Fruit fly (Drosophila melanogaster) whole organism, embryonic: ENCODE data around the gene ago.

Experiments used
- ATbp ChIP-seq: fragments of 200-800 bp; sonication (Bioruptor generic); optimal IDR thresholded peaks from 2 replicates; lab custom pipeline; 2017; ENCODE audit warnings: missing biosample characterization, mild to moderate bottlenecking, missing genetic modification characterization, missing genetic modification reagents
- CG10431 ChIP-seq: fragments of 200-800 bp; sonication (Bioruptor generic); optimal IDR thresholded peaks from 3 replicates; lab custom pipeline; 2018; ENCODE audit warnings: missing biosample characterization, mild to moderate bottlenecking, missing genetic modification characterization
- CG10959 ChIP-seq: fragments of 200-800 bp; sonication (Bioruptor generic); IDR thresholded peaks from 2 replicates; pipeline ENCODE4 v1.3.6; 2022; ENCODE audit warnings: missing biosample characterization, missing genetic modification characterization
- CG11695 ChIP-seq: fragments of 200-800 bp; sonication (Bioruptor generic); IDR thresholded peaks from 3 replicates; pipeline ENCODE4 v1.3.6; 2022; ENCODE audit warnings: missing biosample characterization, missing genetic modification characterization
- CG1233 ChIP-seq: fragments of 200-800 bp; sonication (Bioruptor generic); optimal IDR thresholded peaks from 4 replicates; lab custom pipeline; 2018; ENCODE audit warnings: missing biosample characterization, mild to moderate bottlenecking, missing genetic modification characterization
- CG12391 ChIP-seq: fragments of 200-800 bp; sonication (Bioruptor generic); optimal IDR thresholded peaks from 3 replicates; lab custom pipeline; 2018; ENCODE audit warnings: missing biosample characterization, mild to moderate bottlenecking, missing genetic modification characterization, moderate library complexity
- CG14860 ChIP-seq: fragments of 200-800 bp; sonication (Bioruptor generic); IDR thresholded peaks from 3 replicates; pipeline ENCODE4 v1.3.6; 2022; ENCODE audit warnings: missing biosample characterization, missing genetic modification characterization; ENCODE audit not compliant: partially characterized antibody
- CG15696 ChIP-seq: fragments of 200-800 bp; sonication (Bioruptor generic); optimal IDR thresholded peaks from 2 replicates; lab custom pipeline; 2019; ENCODE audit warnings: missing biosample characterization, mild to moderate bottlenecking, missing genetic modification characterization, moderate library complexity
- CG2199 ChIP-seq: fragments of 200-800 bp; sonication (Bioruptor generic); IDR thresholded peaks from 3 replicates; pipeline ENCODE4 v1.3.6; 2022; ENCODE audit warnings: missing biosample characterization, missing genetic modification characterization
- CG31365 ChIP-seq: fragments of 200-800 bp; sonication (Bioruptor generic); optimal IDR thresholded peaks from 2 replicates; lab custom pipeline; 2018; ENCODE audit warnings: missing biosample characterization, mild to moderate bottlenecking, missing genetic modification characterization
- CG31388 ChIP-seq: fragments of 200-800 bp; sonication (Bioruptor generic); optimal IDR thresholded peaks from 2 replicates; lab custom pipeline; 2016; ENCODE audit warnings: missing biosample characterization, missing genetic modification characterization
- CG3281 ChIP-seq: fragments of 200-800 bp; sonication (Bioruptor generic); optimal IDR thresholded peaks from 3 replicates; lab custom pipeline; 2017; ENCODE audit warnings: missing biosample characterization, mild to moderate bottlenecking, missing genetic modification characterization
- CG34422 ChIP-seq: fragments of 200-800 bp; sonication (Bioruptor generic); IDR thresholded peaks from 3 replicates; pipeline ENCODE4 v1.3.6; 2022; ENCODE audit warnings: missing biosample characterization, missing genetic modification characterization
- CG3726 ChIP-seq: fragments of 200-800 bp; sonication (Bioruptor generic); IDR thresholded peaks from 3 replicates; pipeline ENCODE4, ENCODE4 v1.3.6; 2022; ENCODE audit warnings: missing biosample characterization, missing genetic modification characterization
- CG4617 ChIP-seq: fragments of 200-800 bp; sonication (Bioruptor generic); optimal IDR thresholded peaks from 3 replicates; lab custom pipeline; 2016; ENCODE audit warnings: missing biosample characterization, missing genetic modification characterization, borderline replicate concordance
- CG6813 ChIP-seq: fragments of 200-800 bp; sonication (Bioruptor generic); optimal IDR thresholded peaks from 2 replicates; lab custom pipeline; 2017; ENCODE audit warnings: missing biosample characterization, missing genetic modification characterization, mild to moderate bottlenecking, moderate library complexity, missing genetic modification reagents
- CG7928 ChIP-seq: fragments of 200-800 bp; sonication (Bioruptor generic); optimal IDR thresholded peaks from 2 replicates; lab custom pipeline; 2017; ENCODE audit warnings: missing biosample characterization, mild to moderate bottlenecking, missing genetic modification characterization
- CG9727 ChIP-seq: fragments of 200-800 bp; sonication (Bioruptor generic); optimal IDR thresholded peaks from 3 replicates; lab custom pipeline; 2017; ENCODE audit warnings: missing biosample characterization, mild to moderate bottlenecking, missing genetic modification characterization
- Chrac-16 ChIP-seq: fragments of 200-800 bp; sonication (Bioruptor generic); optimal IDR thresholded peaks from 3 replicates; lab custom pipeline; 2016; ENCODE audit warnings: missing biosample characterization, missing genetic modification characterization
- D ChIP-seq, 2 experiments: fragments of 200-800 bp in 1 of 2; fragments of >200 bp in 1 of 2; sonication (Bioruptor generic) in 1 of 2; optimal IDR thresholded peaks; 2 replicates in 1 of 2; 3 replicates in 1 of 2; lab custom pipeline; 2017; ENCODE audit warnings: mild to moderate bottlenecking in 1 of 2, missing biosample characterization in 1 of 2, missing genetic modification characterization in 1 of 2, missing genetic modification reagents in 1 of 2
- D19A ChIP-seq: fragments of 200-800 bp; optimal IDR thresholded peaks from 3 replicates; lab custom pipeline; 2019; ENCODE audit warnings: missing biosample characterization, mild to moderate bottlenecking, missing genetic modification characterization, moderate library complexity
- Dfd ChIP-seq, 2 experiments: fragments of >200 bp; optimal IDR thresholded peaks; 2 replicates each; lab custom pipeline; 2017; ENCODE audit warnings: missing biosample characterization in 2 of 2, missing genetic modification characterization in 2 of 2
- Doc3 ChIP-seq: fragments of 200-800 bp; sonication (Bioruptor generic); IDR thresholded peaks from 3 replicates; pipeline ENCODE4 v1.3.6; 2022; ENCODE audit warnings: missing biosample characterization, missing genetic modification characterization; ENCODE audit not compliant: partially characterized antibody
- Gsc ChIP-seq: fragments of 200-800 bp; sonication (Bioruptor generic); IDR thresholded peaks from 2 replicates; pipeline ENCODE4 v1.3.6; 2022; ENCODE audit warnings: missing biosample characterization, missing genetic modification characterization
- Hey ChIP-seq: fragments of 200-800 bp; sonication (Bioruptor generic); optimal IDR thresholded peaks from 3 replicates; lab custom pipeline; 2018; ENCODE audit warnings: missing biosample characterization, mild to moderate bottlenecking, missing genetic modification characterization
- HmgZ ChIP-seq: fragments of 200-800 bp; sonication (Bioruptor generic); optimal IDR thresholded peaks from 2 replicates; lab custom pipeline; 2018; ENCODE audit warnings: missing biosample characterization, mild to moderate bottlenecking, missing genetic modification characterization
- Hmx ChIP-seq: fragments of 200-800 bp; sonication (Bioruptor generic); optimal IDR thresholded peaks from 2 replicates; lab custom pipeline; 2016; ENCODE audit warnings: missing biosample characterization, missing genetic modification characterization
- Oaz ChIP-seq: fragments of 200-800 bp; sonication (Bioruptor generic); IDR thresholded peaks from 2 replicates; pipeline ENCODE4 v1.3.6; 2022; ENCODE audit warnings: missing biosample characterization, missing genetic modification characterization
- Scr ChIP-seq: fragments of 200-800 bp; sonication (Bioruptor generic); IDR thresholded peaks from 2 replicates; pipeline ENCODE4 v1.3.6; 2022; ENCODE audit warnings: missing biosample characterization, missing genetic modification characterization; ENCODE audit not compliant: partially characterized antibody
- Side ChIP-seq: fragments of 200-800 bp; sonication (Bioruptor generic); optimal IDR thresholded peaks from 2 replicates; lab custom pipeline; 2016; ENCODE audit warnings: missing biosample characterization, missing genetic modification characterization
- Usf ChIP-seq: fragments of 200-800 bp; sonication (Bioruptor generic); optimal IDR thresholded peaks from 2 replicates; lab custom pipeline; 2017; ENCODE audit warnings: missing genotype, missing biosample characterization, missing genetic modification characterization
- Xbp1 ChIP-seq: fragments of 200-800 bp; sonication (Bioruptor generic); optimal IDR thresholded peaks from 3 replicates; lab custom pipeline; 2016; ENCODE audit warnings: missing biosample characterization, mild to moderate bottlenecking, missing genetic modification characterization
- ash1 ChIP-seq: fragments of 200-800 bp; sonication (Bioruptor generic); optimal IDR thresholded peaks from 2 replicates; lab custom pipeline; 2018; ENCODE audit warnings: missing biosample characterization, mild to moderate bottlenecking, missing genetic modification characterization
- bigmax ChIP-seq: fragments of 200-800 bp; sonication (Bioruptor generic); optimal IDR thresholded peaks from 2 replicates; lab custom pipeline; 2018; ENCODE audit warnings: missing biosample characterization, mild to moderate bottlenecking, missing genetic modification characterization
- chif ChIP-seq, 2 experiments: fragments of 200-800 bp; sonication (Bioruptor generic); optimal IDR thresholded peaks; 3 replicates each; lab custom pipeline; 2016; ENCODE audit warnings: missing biosample characterization in 2 of 2, missing genetic modification characterization in 2 of 2
- disco-r ChIP-seq: fragments of 200-800 bp; sonication (Bioruptor generic); optimal IDR thresholded peaks from 2 replicates; lab custom pipeline; 2016; ENCODE audit warnings: missing biosample characterization, missing genetic modification characterization
- ewg ChIP-seq: fragments of 200-800 bp; sonication (Bioruptor generic); optimal IDR thresholded peaks from 3 replicates; lab custom pipeline; 2017; ENCODE audit warnings: mild to moderate bottlenecking, missing biosample characterization, missing genetic modification reagents, missing genetic modification characterization
- exex ChIP-seq: fragments of 200-800 bp; sonication (Bioruptor generic); optimal IDR thresholded peaks from 4 replicates; lab custom pipeline; 2018; ENCODE audit warnings: missing biosample characterization, mild to moderate bottlenecking, missing genetic modification characterization, moderate library complexity
- eyg ChIP-seq: fragments of 200-800 bp; sonication (Bioruptor generic); optimal IDR thresholded peaks from 3 replicates; lab custom pipeline; 2016; ENCODE audit warnings: missing biosample characterization, missing genetic modification characterization
- fu2 ChIP-seq: fragments of 200-800 bp; sonication (Bioruptor generic); optimal IDR thresholded peaks from 2 replicates; lab custom pipeline; 2016; ENCODE audit warnings: missing biosample characterization, missing genetic modification characterization
- gro ChIP-seq: fragments of 200-800 bp; sonication (Bioruptor generic); optimal IDR thresholded peaks from 2 replicates; lab custom pipeline; 2016; ENCODE audit warnings: missing biosample characterization, missing genetic modification characterization
- gt ChIP-seq: fragments of 200-800 bp; sonication (Bioruptor generic); IDR thresholded peaks from 2 replicates; pipeline ENCODE4 v1.3.6; 2022; ENCODE audit warnings: missing biosample characterization, missing genetic modification characterization
- h ChIP-seq: fragments of >200 bp; optimal IDR thresholded peaks from 2 replicates; lab custom pipeline; 2017
- jigr1 ChIP-seq: fragments of 200-800 bp; sonication (Bioruptor generic); IDR thresholded peaks from 3 replicates; pipeline ENCODE4 v1.3.6; 2022; ENCODE audit warnings: missing biosample characterization, missing genetic modification characterization
- kni ChIP-seq: fragments of 200-800 bp; sonication (Bioruptor generic); optimal IDR thresholded peaks from 3 replicates; lab custom pipeline; 2017; ENCODE audit warnings: mild to moderate bottlenecking, missing biosample characterization, missing genetic modification reagents, missing genetic modification characterization
- nmo ChIP-seq: fragments of 200-800 bp; sonication (Bioruptor generic); optimal IDR thresholded peaks from 2 replicates; lab custom pipeline; 2018; ENCODE audit warnings: missing biosample characterization, mild to moderate bottlenecking, missing genetic modification characterization, moderate library complexity
- peb ChIP-seq: fragments of 200-800 bp; sonication (Bioruptor generic); IDR thresholded peaks from 2 replicates; pipeline ENCODE4 v1.3.6; 2022; ENCODE audit warnings: missing biosample characterization, missing genetic modification characterization
- tio ChIP-seq: fragments of 200-800 bp; sonication (Bioruptor generic); optimal IDR thresholded peaks from 2 replicates; lab custom pipeline; 2017; ENCODE audit warnings: missing biosample characterization, missing genetic modification characterization, inconsistent platforms
- tna ChIP-seq: fragments of 200-800 bp; sonication (Bioruptor generic); IDR thresholded peaks from 2 replicates; pipeline ENCODE4 v1.3.6; 2022; ENCODE audit warnings: missing biosample characterization, missing genetic modification characterization; ENCODE audit not compliant: partially characterized antibody
- tx ChIP-seq: fragments of 200-800 bp; sonication (Bioruptor generic); optimal IDR thresholded peaks from 2 replicates; lab custom pipeline; 2016; ENCODE audit warnings: missing biosample characterization, missing genetic modification characterization

The ago gene

dm6 chr3L:4269920-4270319 is 15.8 kb upstream of the ago start:
- TF ChIP-seq CG7928 (GFP tag; lab: Kevin White, UChicago) = peak; percentile 8
- TF ChIP-seq CG11695 (GFP tag; lab: Robert Waterston, UW) = peak; percentile 78
- TF ChIP-seq Hmx (GFP tag; lab: Kevin White, UChicago) = no peak
- TF ChIP-seq nmo (GFP tag; lab: Kevin White, UChicago) = peak; percentile 81
- TF ChIP-seq tx (GFP tag; lab: Kevin White, UChicago) = no peak
- peak; percentile 15 for TF ChIP-seq Usf (GFP tag; lab: Kevin White, UChicago)
- no peak for TF ChIP-seq CG31388
- TF ChIP-seq D19A (tag; lab: Kevin White, UChicago) = peak; percentile 77
- peak; percentile 57 for TF ChIP-seq CG9727
- TF ChIP-seq Scr (GFP tag; lab: Robert Waterston, UW) = no peak
- no peak for TF ChIP-seq tna
- TF ChIP-seq Dfd (GFP tag; optimal IDR thresholded peaks at IDR 0.05; lab: Kevin White, UChicago) = no peak
- TF ChIP-seq CG15696 (tag; lab: Kevin White, UChicago) = peak; percentile 38
- TF ChIP-seq exex = peak; percentile 1
- TF ChIP-seq CG10959 (GFP tag; lab: Robert Waterston, UW) = peak; percentile 34; the same call in 1 of the 2 replicates
- peak; percentile 7; the same call in 1 of the 2 replicates for TF ChIP-seq peb (GFP tag; lab: Robert Waterston, UW)
- no peak for TF ChIP-seq Gsc (GFP tag; lab: Robert Waterston, UW)
- TF ChIP-seq tio (GFP tag; lab: Kevin White, UChicago) = peak; percentile 27
- peak; percentile 54 for TF ChIP-seq Xbp1 (GFP tag; lab: Kevin White, UChicago)
- no peak for TF ChIP-seq CG14860
- TF ChIP-seq h (lab: Kevin White, UChicago) = no peak
- TF ChIP-seq HmgZ (tag; lab: Kevin White, UChicago) = peak; percentile 44
- TF ChIP-seq CG1233 (GFP tag; lab: Kevin White, UChicago) = peak; percentile 76
- TF ChIP-seq jigr1 (GFP tag; lab: Robert Waterston, UW) = peak; percentile 43; the same call in 1 of the 3 replicates
- no peak for TF ChIP-seq disco-r (GFP tag; lab: Kevin White, UChicago)
- TF ChIP-seq Doc3 (GFP tag; lab: Robert Waterston, UW) = no peak
- no peak for TF ChIP-seq Hey (tag; lab: Kevin White, UChicago)
- peak; percentile 63 for TF ChIP-seq kni
- no peak for TF ChIP-seq bigmax (GFP tag; lab: Kevin White, UChicago)
- TF ChIP-seq fu2 (GFP tag; lab: Kevin White, UChicago) = no peak
- peak; percentile 66 for TF ChIP-seq CG10431 (GFP tag; lab: Kevin White, UChicago)
- TF ChIP-seq Oaz (GFP tag; lab: Robert Waterston, UW) = peak; percentile 31; the same call in 1 of the 2 replicates
- no peak for TF ChIP-seq CG4617 (GFP tag; lab: Kevin White, UChicago)
- no peak for TF ChIP-seq Side (GFP tag; lab: Kevin White, UChicago)
- TF ChIP-seq CG3281 (GFP tag; lab: Kevin White, UChicago) = peak; percentile 75
- no peak for TF ChIP-seq CG3726 (GFP tag; lab: Robert Waterston, UW)
- TF ChIP-seq CG34422 = peak; percentile 54; the same call in 1 of the 3 replicates
- no peak for TF ChIP-seq ash1 (GFP tag; lab: Kevin White, UChicago)
- no peak for TF ChIP-seq CG31365 (tag; lab: Kevin White, UChicago)
- TF ChIP-seq chif (GFP tag; optimal IDR thresholded peaks at IDR 0.05; lab: Kevin White, UChicago) = no peak
- TF ChIP-seq CG2199 = 0 out of 3 replicates have a peak, but pooled peaks have one; percentile 40
- TF ChIP-seq CG6813 (GFP tag; lab: Kevin White, UChicago) = peak; percentile 65
- TF ChIP-seq eyg = no peak
- TF ChIP-seq D (optimal IDR thresholded peaks at IDR 0.05; lab: Kevin White, UChicago) = no peak
- TF ChIP-seq D (GFP tag; optimal IDR thresholded peaks at IDR 0.05; lab: Kevin White, UChicago) = peak; percentile 71
- peak; percentile 48 for TF ChIP-seq Chrac-16
- peak; percentile 82 for TF ChIP-seq CG12391 (tag; lab: Kevin White, UChicago)
- TF ChIP-seq gt (GFP tag; lab: Robert Waterston, UW) = 0 out of 2 replicates have a peak, but pooled peaks have one; percentile 7
- TF ChIP-seq ewg = peak; percentile 46
- peak; percentile 69 for TF ChIP-seq ATbp (GFP tag; lab: Kevin White, UChicago)
- no peak for TF ChIP-seq gro (GFP tag; lab: Kevin White, UChicago)
